Fruit fly (Drosophila melanogaster) whole organism, embryonic: ENCODE measurements around the gene CG10621.
A peak's percentile ranks its signal among the peaks of the same experiment; 100 is the strongest.

ENCODE experiments used
- CG15696 ChIP-seq: fragments of 200-800 bp; sonication (Bioruptor generic); optimal IDR thresholded peaks from 2 replicates; lab custom pipeline; 2019; ENCODE audit warnings: missing biosample characterization, mild to moderate bottlenecking, missing genetic modification characterization, moderate library complexity
- CG1603 ChIP-seq: fragments of 200-800 bp; sonication (Bioruptor generic); optimal IDR thresholded peaks from 2 replicates; lab custom pipeline; 2019; ENCODE audit warnings: missing biosample characterization, mild to moderate bottlenecking, missing genetic modification characterization, moderate library complexity
- CG17568 ChIP-seq: fragments of 200-800 bp; sonication (Bioruptor generic); optimal IDR thresholded peaks from 2 replicates; lab custom pipeline; 2018; ENCODE audit warnings: missing biosample characterization, mild to moderate bottlenecking, missing genetic modification characterization, moderate library complexity
- CG17829 ChIP-seq: fragments of 200-800 bp; optimal IDR thresholded peaks from 2 replicates; lab custom pipeline; 2019; ENCODE audit warnings: missing biosample characterization, mild to moderate bottlenecking, missing genetic modification characterization, moderate library complexity
- CG1792 ChIP-seq: fragments of 200-800 bp; sonication (Bioruptor generic); optimal IDR thresholded peaks from 2 replicates; lab custom pipeline; 2016; ENCODE audit warnings: missing biosample characterization, missing genetic modification characterization
- CG18011 ChIP-seq: fragments of 200-800 bp; sonication (Bioruptor generic); optimal IDR thresholded peaks from 2 replicates; lab custom pipeline; 2017; ENCODE audit warnings: missing biosample characterization, missing genetic modification characterization, mild to moderate bottlenecking, moderate library complexity, missing genotype
- CG3407 ChIP-seq: fragments of 200-800 bp; sonication (Bioruptor generic); optimal IDR thresholded peaks from 2 replicates; lab custom pipeline; 2018; ENCODE audit warnings: missing biosample characterization, mild to moderate bottlenecking, missing genetic modification characterization
- CG34376 ChIP-seq: fragments of 200-800 bp; sonication (Bioruptor generic); optimal IDR thresholded peaks from 2 replicates; lab custom pipeline; 2018; ENCODE audit warnings: missing biosample characterization, mild to moderate bottlenecking, missing genetic modification characterization
- CG3838 ChIP-seq: fragments of 200-800 bp; sonication (Bioruptor generic); optimal IDR thresholded peaks from 3 replicates; lab custom pipeline; 2016; ENCODE audit warnings: missing biosample characterization, missing genetic modification characterization
- CG43689 ChIP-seq: fragments of 200-800 bp; sonication (Bioruptor generic); IDR thresholded peaks from 2 replicates; pipeline ENCODE4 v1.3.6; 2022; ENCODE audit warnings: missing biosample characterization, missing genetic modification characterization
- CG5245 ChIP-seq: fragments of 200-800 bp; sonication (Bioruptor generic); optimal IDR thresholded peaks from 3 replicates; lab custom pipeline; 2016; ENCODE audit warnings: missing biosample characterization, missing genetic modification characterization
- CG6765 ChIP-seq: fragments of 200-800 bp; sonication (Bioruptor generic); optimal IDR thresholded peaks from 3 replicates; lab custom pipeline; 2017; ENCODE audit warnings: missing biosample characterization, mild to moderate bottlenecking, missing genetic modification characterization
- CG7372 ChIP-seq: fragments of 200-800 bp; sonication (Bioruptor generic); IDR thresholded peaks from 2 replicates; pipeline ENCODE4 v1.3.6; 2022; ENCODE audit warnings: missing biosample characterization, missing genetic modification characterization
- CG7963 ChIP-seq: fragments of 200-800 bp; sonication (Bioruptor generic); IDR thresholded peaks from 3 replicates; pipeline ENCODE4 v1.3.6; 2022; ENCODE audit warnings: missing biosample characterization, missing genetic modification characterization; ENCODE audit not compliant: partially characterized antibody
- CG7987 ChIP-seq: fragments of 200-800 bp; sonication (Bioruptor generic); optimal IDR thresholded peaks from 2 replicates; lab custom pipeline; 2018; ENCODE audit warnings: missing biosample characterization, mild to moderate bottlenecking, missing genetic modification characterization, moderate library complexity
- CG8944 ChIP-seq: fragments of 200-800 bp; sonication (Bioruptor generic); optimal IDR thresholded peaks from 3 replicates; lab custom pipeline; 2016; ENCODE audit warnings: missing biosample characterization, missing genetic modification characterization
- Deaf1 ChIP-seq: fragments of 200-800 bp; optimal IDR thresholded peaks from 3 replicates; lab custom pipeline; 2019; ENCODE audit warnings: missing biosample characterization, mild to moderate bottlenecking, missing genetic modification characterization, moderate library complexity
- Eip74EF ChIP-seq, 2 experiments: fragments of 200-800 bp in 1 of 2; fragments of >200 bp in 1 of 2; sonication (Bioruptor generic) in 1 of 2; optimal IDR thresholded peaks; 2 replicates each; lab custom pipeline; 2017 to 2019; ENCODE audit warnings: missing biosample characterization in 2 of 2, missing genetic modification characterization in 2 of 2, mild to moderate bottlenecking in 1 of 2, moderate library complexity in 1 of 2
- Elba2 ChIP-seq: fragments of 200-800 bp; sonication (Bioruptor generic); optimal IDR thresholded peaks from 3 replicates; lab custom pipeline; 2016; ENCODE audit warnings: missing biosample characterization, missing genetic modification characterization
- HLH4C ChIP-seq: fragments of 200-800 bp; sonication (Bioruptor generic); IDR thresholded peaks from 3 replicates; pipeline ENCODE4 v1.3.6; 2022; ENCODE audit warnings: missing biosample characterization, missing genetic modification characterization; ENCODE audit not compliant: partially characterized antibody
- Hmr ChIP-seq: fragments of 200-800 bp; sonication (Bioruptor generic); optimal IDR thresholded peaks from 3 replicates; lab custom pipeline; 2017; ENCODE audit warnings: mild to moderate bottlenecking, missing biosample characterization, missing genetic modification reagents, missing genetic modification characterization
- NC2α ChIP-seq: fragments of 200-800 bp; sonication (Bioruptor generic); optimal IDR thresholded peaks from 2 replicates; lab custom pipeline; 2016; ENCODE audit warnings: missing biosample characterization, missing genetic modification characterization
- Pdp1 ChIP-seq, 2 experiments: fragments of 200-800 bp; sonication (Bioruptor generic); optimal IDR thresholded peaks; 3 replicates each; lab custom pipeline; 2016; ENCODE audit warnings: missing biosample characterization in 2 of 2, missing genetic modification characterization in 2 of 2, mild to moderate bottlenecking in 1 of 2, moderate library complexity in 1 of 2
- Poxn ChIP-seq: fragments of 200-800 bp; sonication (Bioruptor generic); IDR thresholded peaks from 2 replicates; pipeline ENCODE4 v1.3.6; 2022; ENCODE audit warnings: missing biosample characterization, missing genetic modification characterization
- Ravus ChIP-seq: fragments of 200-800 bp; sonication (Bioruptor generic); IDR thresholded peaks from 2 replicates; pipeline ENCODE4 v1.3.6; 2022; ENCODE audit warnings: missing biosample characterization, missing genetic modification characterization
- Sin3A ChIP-seq: fragments of >200 bp; optimal IDR thresholded peaks from 2 replicates; lab custom pipeline; 2018
- Spps ChIP-seq: fragments of 200-800 bp; sonication (Bioruptor generic); optimal IDR thresholded peaks from 2 replicates; lab custom pipeline; 2018; ENCODE audit warnings: missing biosample characterization, mild to moderate bottlenecking, missing genetic modification characterization
- Taf1 ChIP-seq: fragments of 200-800 bp; sonication (Bioruptor generic); IDR thresholded peaks from 2 replicates; pipeline ENCODE4 v1.3.6; 2022; ENCODE audit warnings: missing biosample characterization, missing genetic modification characterization
- az2 ChIP-seq: fragments of 200-800 bp; sonication (Bioruptor generic); optimal IDR thresholded peaks from 3 replicates; lab custom pipeline; 2016; ENCODE audit warnings: missing biosample characterization, missing genetic modification characterization
- btn ChIP-seq: fragments of 200-800 bp; sonication (Bioruptor generic); optimal IDR thresholded peaks from 2 replicates; lab custom pipeline; 2016; ENCODE audit warnings: missing biosample characterization, missing genetic modification characterization
- cas ChIP-seq: fragments of 200-800 bp; sonication (Bioruptor generic); IDR thresholded peaks from 2 replicates; pipeline ENCODE4 v1.3.6; 2022; ENCODE audit warnings: missing biosample characterization, missing genetic modification characterization
- caup ChIP-seq: fragments of 200-800 bp; sonication (Bioruptor generic); optimal IDR thresholded peaks from 3 replicates; lab custom pipeline; 2017; ENCODE audit warnings: missing biosample characterization, mild to moderate bottlenecking, missing genetic modification characterization, moderate library complexity; ENCODE audit not compliant: severe bottlenecking
- cg ChIP-seq: fragments of 200-800 bp; sonication (Bioruptor generic); optimal IDR thresholded peaks from 3 replicates; lab custom pipeline; 2019; ENCODE audit warnings: missing biosample characterization, mild to moderate bottlenecking, missing genetic modification characterization, moderate library complexity
- croc ChIP-seq: fragments of 200-800 bp; sonication (Bioruptor generic); conservative IDR thresholded peaks from 3 replicates; pipeline ENCODE4 v1.3.6; 2022; ENCODE audit warnings: missing biosample characterization, missing genetic modification characterization
- dm ChIP-seq: fragments of 200-800 bp; sonication (Bioruptor generic); optimal IDR thresholded peaks from 3 replicates; lab custom pipeline; 2016; ENCODE audit warnings: missing biosample characterization, missing genetic modification characterization
- dmrt11E ChIP-seq: fragments of 200-800 bp; sonication (Bioruptor generic); optimal IDR thresholded peaks from 3 replicates; lab custom pipeline; 2018; ENCODE audit warnings: missing biosample characterization, mild to moderate bottlenecking, missing genetic modification characterization, moderate library complexity
- dmrt99B ChIP-seq: fragments of 200-800 bp; sonication (Bioruptor generic); optimal IDR thresholded peaks from 2 replicates; lab custom pipeline; 2018; ENCODE audit warnings: missing biosample characterization, mild to moderate bottlenecking, missing genetic modification characterization, moderate library complexity
- ham ChIP-seq: fragments of 200-800 bp; sonication (Bioruptor generic); IDR thresholded peaks from 2 replicates; pipeline ENCODE4 v1.3.6; 2022; ENCODE audit warnings: missing biosample characterization, missing genetic modification characterization
- her ChIP-seq: fragments of 200-800 bp; sonication (Bioruptor generic); optimal IDR thresholded peaks from 2 replicates; lab custom pipeline; 2016; ENCODE audit warnings: missing biosample characterization, missing genetic modification characterization
- insv ChIP-seq, 2 experiments: fragments of 200-800 bp; sonication (Bioruptor generic); optimal IDR thresholded peaks; 3 replicates each; lab custom pipeline; 2016 to 2018; ENCODE audit warnings: missing biosample characterization in 2 of 2, missing genetic modification characterization in 2 of 2
- lola ChIP-seq, 3 experiments: fragments of >200 bp in 2 of 3; fragments of 200-800 bp in 1 of 3; sonication (Bioruptor generic) in 1 of 3; optimal IDR thresholded peaks; 2 replicates each; lab custom pipeline; 2017 to 2019; ENCODE audit warnings: missing biosample characterization in 3 of 3, missing genetic modification characterization in 3 of 3, mild to moderate bottlenecking in 1 of 3, moderate library complexity in 1 of 3
- mirr ChIP-seq: fragments of 200-800 bp; sonication (Bioruptor generic); optimal IDR thresholded peaks from 3 replicates; lab custom pipeline; 2018; ENCODE audit warnings: missing biosample characterization, mild to moderate bottlenecking, missing genetic modification characterization
- nau ChIP-seq: fragments of 200-800 bp; sonication (Bioruptor generic); optimal IDR thresholded peaks from 3 replicates; lab custom pipeline; 2017; ENCODE audit warnings: missing biosample characterization, mild to moderate bottlenecking, missing genetic modification characterization, missing genetic modification reagents
- ranshi ChIP-seq: fragments of 200-800 bp; sonication (Bioruptor generic); IDR thresholded peaks from 2 replicates; pipeline ENCODE4 v1.3.6; 2022; ENCODE audit warnings: missing biosample characterization, missing genetic modification characterization
- salm ChIP-seq: fragments of 200-800 bp; sonication (Bioruptor generic); optimal IDR thresholded peaks from 2 replicates; lab custom pipeline; 2018; ENCODE audit warnings: missing biosample characterization, mild to moderate bottlenecking, missing genetic modification characterization
- sna ChIP-seq: fragments of 200-800 bp; sonication (Bioruptor generic); IDR thresholded peaks from 2 replicates; pipeline ENCODE4 v1.3.6; 2022; ENCODE audit warnings: missing biosample characterization, missing genetic modification characterization; ENCODE audit not compliant: partially characterized antibody
- ssp ChIP-seq: fragments of 200-800 bp; sonication (Bioruptor generic); IDR thresholded peaks from 2 replicates; pipeline ENCODE4 v1.3.6; 2022; ENCODE audit warnings: missing biosample characterization, missing genetic modification characterization
- tup ChIP-seq: fragments of 200-800 bp; sonication (Bioruptor generic); optimal IDR thresholded peaks from 2 replicates; lab custom pipeline; 2016; ENCODE audit warnings: missing biosample characterization, mild to moderate bottlenecking, missing genetic modification characterization, moderate library complexity

CG10621 gene

DNA sequence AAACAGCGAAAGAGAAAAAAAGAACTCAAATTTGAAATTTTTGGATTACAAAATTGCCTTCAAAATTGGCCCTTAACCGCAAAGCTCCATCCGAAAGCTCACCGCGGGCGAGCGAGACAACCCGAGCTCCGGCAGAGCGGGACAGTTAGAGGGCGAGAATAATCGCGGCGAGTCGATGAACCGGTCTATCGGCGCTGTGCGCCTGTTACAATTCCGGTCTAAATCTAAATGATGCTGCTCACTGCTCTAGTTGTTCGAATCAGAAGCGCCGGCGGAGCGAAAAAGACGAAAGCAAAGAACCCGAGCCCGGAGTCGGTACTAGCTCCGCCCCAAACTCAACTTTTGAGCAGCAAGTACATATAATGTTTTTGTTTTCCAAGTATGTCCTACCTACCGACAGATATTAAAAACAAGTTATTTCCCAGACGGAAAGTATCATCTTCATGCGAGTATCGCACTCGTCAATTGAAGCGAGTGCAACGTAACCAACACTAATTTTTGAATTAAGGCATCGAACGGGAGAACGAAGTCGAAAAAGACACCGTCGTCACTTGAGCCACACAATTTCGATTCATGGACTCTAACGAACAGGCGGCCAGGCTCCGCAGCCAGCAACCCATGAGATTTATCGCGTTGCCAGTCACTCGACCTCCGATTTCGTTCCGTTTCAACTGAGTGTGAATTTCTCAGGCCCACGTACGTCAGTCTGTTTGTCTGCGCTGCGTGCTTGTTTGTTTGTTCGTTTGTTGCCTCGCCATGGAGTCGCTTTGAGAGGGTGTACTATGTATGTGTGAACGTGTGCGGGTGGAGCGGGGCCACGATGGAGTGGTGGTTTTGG, 9.8 kb downstream of the CG10621 start (continued):
- TF ChIP-seq Eip74EF (GFP tag; optimal IDR thresholded peaks at IDR 0.05; lab: Kevin White, UChicago) (peak in 1 of 2 experiments; percentile 10), CG1603 (peak; percentile 28), Sin3A (lab: Kevin White, UChicago) (peak; percentile 36), CG3838 (GFP tag; lab: Kevin White, UChicago) (peak; percentile 99), lola (GFP tag; optimal IDR thresholded peaks at IDR 0.05; lab: Kevin White, UChicago) (no peak), ssp (GFP tag; lab: Robert Waterston, UW) (no peak), CG15696 (tag; lab: Kevin White, UChicago) (no peak), Elba2 (GFP tag; lab: Kevin White, UChicago) (no peak), CG6765 (no peak), Pdp1 (GFP tag; optimal IDR thresholded peaks at IDR 0.05; lab: Kevin White, UChicago) (peak in 1 of 2 experiments; percentile 8), CG43689 (GFP tag; lab: Robert Waterston, UW) (no peak), Spps (tag; lab: Kevin White, UChicago) (no peak), sna (no peak), mirr (peak; percentile 34), CG1792 (GFP tag; lab: Kevin White, UChicago) (no peak), CG17568 (GFP tag; lab: Kevin White, UChicago) (peak; percentile 14), CG7372 (GFP tag; lab: Robert Waterston, UW) (no peak), Ravus (GFP tag; lab: Robert Waterston, UW) (no peak), btn (GFP tag; lab: Kevin White, UChicago) (no peak), cas (GFP tag; lab: Robert Waterston, UW) (no peak), ranshi (GFP tag; lab: Robert Waterston, UW) (no peak), Hmr (GFP tag; lab: Kevin White, UChicago) (peak; percentile 79), CG17829 (tag; lab: Kevin White, UChicago) (no peak), CG7987 (GFP tag; lab: Kevin White, UChicago) (peak; percentile 27), dm (peak; percentile 5), croc (GFP tag; lab: Robert Waterston, UW) (no peak), az2 (GFP tag; lab: Kevin White, UChicago) (no peak), CG8944 (no peak), Taf1 (GFP tag; lab: Robert Waterston, UW) (no peak), salm (tag; lab: Kevin White, UChicago) (peak; percentile 11), caup (peak; percentile 21), insv (GFP tag; optimal IDR thresholded peaks at IDR 0.05; lab: Kevin White, UChicago) (peak in 1 of 2 experiments; percentile 75), HLH4C (GFP tag; lab: Robert Waterston, UW) (no peak), CG18011 (GFP tag; lab: Kevin White, UChicago) (no peak), dmrt11E (tag; lab: Kevin White, UChicago) (peak; percentile 8), ham (GFP tag; lab: Robert Waterston, UW) (no peak), CG5245 (GFP tag; lab: Kevin White, UChicago) (no peak), NC2α (GFP tag; lab: Kevin White, UChicago) (no peak), nau (GFP tag; lab: Kevin White, UChicago) (peak; percentile 56), her (GFP tag; lab: Kevin White, UChicago) (no peak), CG3407 (GFP tag; lab: Kevin White, UChicago) (peak; percentile 15), CG7963 (GFP tag; lab: Robert Waterston, UW) (no peak), cg (GFP tag; lab: Kevin White, UChicago) (peak; percentile 61), Poxn (no peak), tup (GFP tag; lab: Kevin White, UChicago) (no peak), Deaf1 (tag; lab: Kevin White, UChicago) (peak; percentile 88), dmrt99B (tag; lab: Kevin White, UChicago) (peak; percentile 38), CG34376 (GFP tag; lab: Kevin White, UChicago) (peak; percentile 79)
